Worm (Caenorhabditis elegans) whole organism, young adult: ENCODE data around the gene gphr-2.

Experiments
- D2030.7 ChIP-seq: fragments of 200-800 bp; sonication (Bioruptor generic); IDR thresholded peaks from 2 replicates; pipeline ENCODE4 v1.3.6; 2022; ENCODE audit warnings: missing genetic modification reagents, missing genetic modification characterization, missing compliant biosample characterization
- F10E7.11 ChIP-seq: sonication (generic microtip); optimal IDR thresholded peaks from 2 replicates; lab custom pipeline; 2017; ENCODE audit warnings: mild to moderate bottlenecking, missing genetic modification characterization, moderate library complexity, missing compliant biosample characterization
- F23B12.7 ChIP-seq: sonication (generic microtip); optimal IDR thresholded peaks from 2 replicates; lab custom pipeline; 2017; ENCODE audit warnings: missing genetic modification characterization, mild to moderate bottlenecking, missing compliant biosample characterization, antibody characterized with exemption, moderate library complexity; ENCODE audit not compliant: insufficient read depth
- F37B4.10 ChIP-seq: fragments of 200-800 bp; sonication (Bioruptor generic); IDR thresholded peaks from 2 replicates; pipeline ENCODE4 v1.3.6; 2022; ENCODE audit warnings: missing genetic modification characterization, missing compliant biosample characterization
- F57C9.4 ChIP-seq: sonication (generic microtip); optimal IDR thresholded peaks from 2 replicates; lab custom pipeline; 2017; ENCODE audit warnings: mild to moderate bottlenecking, missing genetic modification characterization, missing compliant biosample characterization
- T07F8.4 ChIP-seq: sonication (generic microtip); optimal IDR thresholded peaks from 2 replicates; lab custom pipeline; 2016; ENCODE audit warnings: mild to moderate bottlenecking, missing genetic modification characterization, moderate library complexity, missing compliant biosample characterization
- T26A5.8 ChIP-seq: sonication (generic microtip); optimal IDR thresholded peaks from 2 replicates; lab custom pipeline; 2016; ENCODE audit warnings: missing genetic modification characterization, missing compliant biosample characterization
- Y53F4B.3 ChIP-seq: fragments of 200-800 bp; sonication (Bioruptor generic); IDR thresholded peaks from 2 replicates; pipeline ENCODE4 v1.3.6; 2022; ENCODE audit warnings: missing genetic modification reagents, missing genetic modification characterization, missing compliant biosample characterization
- Y53G8AR.9 ChIP-seq: fragments of 200-800 bp; sonication (Bioruptor generic); conservative IDR thresholded peaks from 2 replicates; pipeline ENCODE4 v1.3.6; 2022; ENCODE audit warnings: missing genetic modification reagents, missing genetic modification characterization, missing compliant biosample characterization
- Y56A3A.18 ChIP-seq: fragments of 200-800 bp; sonication (Bioruptor generic); IDR thresholded peaks from 2 replicates; pipeline ENCODE4 v1.3.6; 2022; ENCODE audit warnings: missing genetic modification reagents, missing genetic modification characterization, missing compliant biosample characterization
- Y79H2A.3 ChIP-seq: fragments of 200-800 bp; sonication (Bioruptor generic); conservative IDR thresholded peaks from 2 replicates; pipeline ENCODE4 v1.3.6; 2022; ENCODE audit warnings: missing genetic modification reagents, missing genetic modification characterization, missing compliant biosample characterization
- ZK185.1 ChIP-seq: sonication (generic microtip); optimal IDR thresholded peaks from 2 replicates; lab custom pipeline; 2016; ENCODE audit warnings: mild to moderate bottlenecking, missing genetic modification characterization, missing compliant biosample characterization; ENCODE audit not compliant: poor library complexity, severe bottlenecking
- ama-1 ChIP-seq, 3 experiments: fragments of 150-350 bp in 1 of 3; sonication (generic microtip) in 2 of 3; optimal IDR thresholded peaks; 2 replicates each; lab custom pipeline; 2014 to 2018; ENCODE audit warnings: missing biosample characterization in 2 of 3, missing genetic modification characterization in 2 of 3, missing genetic modification reagents in 2 of 3
- aptf-3 ChIP-seq: fragments of 200-800 bp; sonication (Bioruptor generic); IDR thresholded peaks from 2 replicates; pipeline ENCODE4 v1.3.6; 2022; ENCODE audit warnings: missing genetic modification characterization, missing compliant biosample characterization
- attf-5 ChIP-seq: fragments of 200-800 bp; sonication (Bioruptor generic); optimal IDR thresholded peaks from 2 replicates; lab custom pipeline; 2018; ENCODE audit warnings: mild to moderate bottlenecking, missing genetic modification characterization, missing compliant biosample characterization
- cebp-1 ChIP-seq, 2 experiments: fragments of 200-800 bp in 1 of 2; sonication (Bioruptor generic) in 1 of 2; sonication (generic microtip) in 1 of 2; IDR thresholded peaks in 1 of 2; optimal IDR thresholded peaks in 1 of 2; 2 replicates each; pipeline versions ENCODE4 v1.3.6 to Lab custom; 2017 to 2022; ENCODE audit warnings: missing compliant biosample characterization in 2 of 2, missing genetic modification characterization in 2 of 2, mild to moderate bottlenecking in 1 of 2, missing genetic modification reagents in 1 of 2, moderate library complexity in 1 of 2
- ceh-100 ChIP-seq: fragments of 200-800 bp; sonication (Bioruptor generic); IDR thresholded peaks from 2 replicates; pipeline ENCODE4 v1.3.6; 2022; ENCODE audit warnings: missing genetic modification reagents, missing genetic modification characterization, missing compliant biosample characterization
- ceh-58 ChIP-seq: fragments of 200-800 bp; sonication (Bioruptor generic); IDR thresholded peaks from 2 replicates; pipeline ENCODE4 v1.3.6; 2022; ENCODE audit warnings: missing genetic modification characterization, missing compliant biosample characterization
- die-1 ChIP-seq: sonication (generic microtip); optimal IDR thresholded peaks from 2 replicates; lab custom pipeline; 2016; ENCODE audit warnings: missing genotype, mild to moderate bottlenecking, missing genetic modification characterization, missing compliant biosample characterization
- gei-17 ChIP-seq: fragments of 200-800 bp; sonication (Bioruptor generic); optimal IDR thresholded peaks from 2 replicates; lab custom pipeline; 2018; ENCODE audit warnings: mild to moderate bottlenecking, missing genetic modification characterization, missing compliant biosample characterization
- him-1 ChIP-seq: sonication (generic microtip); optimal IDR thresholded peaks from 2 replicates; lab custom pipeline; 2016; ENCODE audit warnings: missing genotype, missing genetic modification reagents, missing genetic modification characterization, missing compliant biosample characterization
- hsf-1 ChIP-seq: fragments of 200-800 bp; sonication (Bioruptor generic); IDR thresholded peaks from 2 replicates; pipeline ENCODE4 v1.3.6; 2022; ENCODE audit warnings: missing genetic modification reagents, missing genetic modification characterization, missing compliant biosample characterization
- let-526 ChIP-seq: fragments of 200-800 bp; sonication (Bioruptor generic); IDR thresholded peaks from 2 replicates; pipeline ENCODE4 v1.3.6; 2022; ENCODE audit warnings: missing genetic modification reagents, missing genetic modification characterization, missing compliant biosample characterization
- let-607 ChIP-seq, 2 experiments: fragments of 200-800 bp in 1 of 2; sonication (Bioruptor generic) in 1 of 2; sonication (generic microtip) in 1 of 2; optimal IDR thresholded peaks; 2 replicates each; lab custom pipeline; 2016 to 2018; ENCODE audit warnings: mild to moderate bottlenecking in 2 of 2, missing compliant biosample characterization in 2 of 2, missing genetic modification characterization in 2 of 2, moderate library complexity in 2 of 2, missing genotype in 1 of 2
- lin-40 ChIP-seq: sonication (generic microtip); optimal IDR thresholded peaks from 2 replicates; lab custom pipeline; 2016; ENCODE audit warnings: missing genetic modification characterization, mild to moderate bottlenecking, missing compliant biosample characterization, missing genotype, missing genetic modification reagents
- nfya-1 ChIP-seq: sonication (generic microtip); optimal IDR thresholded peaks from 2 replicates; lab custom pipeline; 2017; ENCODE audit warnings: antibody characterized with exemption, missing compliant biosample characterization, missing genetic modification characterization, borderline replicate concordance; ENCODE audit not compliant: insufficient read depth
- nfyb-1 ChIP-seq: fragments of 200-800 bp; sonication (Bioruptor generic); IDR thresholded peaks from 2 replicates; pipeline ENCODE4 v1.3.6; 2022; ENCODE audit warnings: missing genetic modification reagents, missing genetic modification characterization, missing compliant biosample characterization
- nhr-90 ChIP-seq: sonication (generic microtip); optimal IDR thresholded peaks from 2 replicates; lab custom pipeline; 2016; ENCODE audit warnings: missing genotype, mild to moderate bottlenecking, missing genetic modification characterization, missing compliant biosample characterization
- rcor-1 ChIP-seq: fragments of 200-800 bp; sonication (Bioruptor generic); IDR thresholded peaks from 2 replicates; pipeline ENCODE4 v1.3.6; 2022; ENCODE audit warnings: missing genetic modification reagents, missing genetic modification characterization, missing compliant biosample characterization
- repo-1 ChIP-seq: sonication (generic microtip); optimal IDR thresholded peaks from 2 replicates; lab custom pipeline; 2017; ENCODE audit warnings: mild to moderate bottlenecking, missing genetic modification characterization, missing compliant biosample characterization
- snpc-1.1 ChIP-seq: sonication (generic microtip); optimal IDR thresholded peaks from 2 replicates; lab custom pipeline; 2017; ENCODE audit warnings: missing genetic modification characterization, mild to moderate bottlenecking, missing compliant biosample characterization, antibody characterized with exemption, moderate library complexity, missing genotype, missing genetic modification reagents; ENCODE audit not compliant: insufficient read depth
- snpc-4 ChIP-seq, 5 experiments: fragments of 150-350 bp in 1 of 5; sonication (generic microtip) in 4 of 5; optimal IDR thresholded peaks; 2 replicates each; lab custom pipeline; 2014 to 2018; ENCODE audit warnings: missing genetic modification characterization in 5 of 5, missing biosample characterization in 3 of 5, antibody characterized with exemption in 2 of 5, mild to moderate bottlenecking in 2 of 5, missing compliant biosample characterization in 2 of 5, missing genotype in 2 of 5, moderate library complexity in 2 of 5, missing genetic modification reagents in 1 of 5
- tbp1 ChIP-seq: fragments of 200-800 bp; sonication (Bioruptor generic); optimal IDR thresholded peaks from 2 replicates; lab custom pipeline; 2018; ENCODE audit warnings: mild to moderate bottlenecking, missing genetic modification characterization, missing compliant biosample characterization
- unc-62 ChIP-seq: fragments of 150-350 bp; optimal IDR thresholded peaks from 2 replicates; lab custom pipeline; 2014; ENCODE audit warnings: missing biosample characterization, missing genetic modification reagents, missing genetic modification characterization
- ztf-25 ChIP-seq: fragments of 200-800 bp; sonication (Bioruptor generic); IDR thresholded peaks from 2 replicates; pipeline ENCODE4 v1.3.6; 2022; ENCODE audit warnings: missing genetic modification reagents, missing genetic modification characterization, missing compliant biosample characterization
- ztf-28 ChIP-seq: fragments of 200-800 bp; sonication (Bioruptor generic); IDR thresholded peaks from 2 replicates; pipeline ENCODE4 v1.3.6; 2022; ENCODE audit warnings: missing genetic modification reagents, missing genetic modification characterization, missing compliant biosample characterization
- ztf-3 ChIP-seq: fragments of 200-800 bp; sonication (Bioruptor generic); optimal IDR thresholded peaks from 2 replicates; lab custom pipeline; 2018; ENCODE audit warnings: mild to moderate bottlenecking, missing genetic modification characterization, missing compliant biosample characterization

The gphr-2 gene

DNA sequence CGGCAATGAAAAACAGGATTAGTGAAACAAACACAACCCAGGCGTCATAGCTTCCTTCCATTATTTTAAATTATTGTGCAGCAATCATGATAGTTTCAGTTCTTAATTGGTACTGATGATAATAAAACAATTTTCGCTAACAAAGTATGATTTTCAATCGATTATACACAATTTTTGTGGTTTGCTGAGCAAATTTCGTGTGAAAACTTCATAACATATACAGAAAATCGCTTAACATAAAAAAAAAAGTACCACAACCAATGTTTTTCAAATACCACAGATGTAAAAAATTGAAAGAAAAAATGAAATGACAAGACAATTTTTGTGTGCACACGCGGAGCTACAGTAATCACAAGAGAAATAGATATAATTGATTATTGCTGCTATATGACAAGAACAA, at the start of gene gphr-2:
Gene gphr-2, minus strand, starts transcription at position 101 of the 400 bp plus-strand sequence.
- no peak for TF ChIP-seq ztf-25
- no peak for TF ChIP-seq ceh-58 (GFP tag; lab: Robert Waterston, UW)
- no peak for TF ChIP-seq D2030.7 (GFP tag; lab: Robert Waterston, UW)
- no peak for TF ChIP-seq F57C9.4 (tag; lab: Kevin White, UChicago)
- no peak for TF ChIP-seq hsf-1 (GFP tag; lab: Robert Waterston, UW)
- TF ChIP-seq rcor-1 (GFP tag; lab: Robert Waterston, UW), result no peak
- no peak for TF ChIP-seq Y79H2A.3 (GFP tag; lab: Robert Waterston, UW)
- no peak for TF ChIP-seq T26A5.8
- TF ChIP-seq F10E7.11 (tag; lab: Kevin White, UChicago), result no peak
- TF ChIP-seq ceh-100 (GFP tag; lab: Robert Waterston, UW), result no peak
- TF ChIP-seq him-1 (tag; lab: Kevin White, UChicago), result no peak
- TF ChIP-seq ZK185.1 (tag; lab: Kevin White, UChicago), result no peak
- TF ChIP-seq let-526, result no peak
- no peak for TF ChIP-seq aptf-3
- no peak for TF ChIP-seq T07F8.4 (tag; lab: Kevin White, UChicago)
- TF ChIP-seq, all 124 proteins: peak for 0

DNA sequence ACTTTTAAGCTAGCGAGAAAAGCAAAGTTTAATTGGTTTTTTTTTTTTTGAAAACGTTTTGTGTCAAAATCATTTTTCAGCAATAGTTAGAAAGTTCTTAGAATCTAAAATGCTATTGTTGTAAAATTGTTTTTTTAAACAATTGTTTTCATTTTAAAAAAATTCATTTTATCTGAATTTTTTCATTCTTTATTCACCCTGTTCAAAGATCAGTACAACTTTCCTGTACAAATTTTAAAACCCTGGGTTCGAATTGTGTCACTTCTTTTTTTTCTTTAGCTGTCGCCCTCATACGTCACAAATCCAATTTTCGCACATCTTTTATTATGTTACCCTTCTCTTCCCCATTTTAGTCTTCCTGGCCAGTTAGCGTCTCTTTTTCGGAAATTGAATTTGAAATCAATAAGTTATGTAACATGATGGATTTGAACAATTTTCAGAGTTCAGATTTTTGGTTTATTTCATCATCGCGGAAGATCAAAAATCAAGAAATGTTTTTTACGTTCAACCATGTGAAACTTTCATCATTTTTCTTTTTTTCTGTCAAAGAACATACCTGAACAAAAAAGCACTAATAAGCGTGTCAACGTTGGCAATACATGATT, 49.2 kb upstream of the gphr-2 start:
- TF ChIP-seq ztf-3 (GFP tag; lab: Kevin White, UChicago) (no peak), lin-40 (peak; percentile 42), cebp-1 (GFP tag; IDR thresholded peaks at IDR 0.05; lab: Robert Waterston, UW) (no peak), cebp-1 (tag; optimal IDR thresholded peaks at IDR 0.05; lab: Kevin White, UChicago) (peak; percentile 73), Y53G8AR.9 (no peak), let-607 (tag; optimal IDR thresholded peaks at IDR 0.05; lab: Kevin White, UChicago) (no peak), nfya-1 (tag; lab: Kevin White, UChicago) (no peak)

DNA sequence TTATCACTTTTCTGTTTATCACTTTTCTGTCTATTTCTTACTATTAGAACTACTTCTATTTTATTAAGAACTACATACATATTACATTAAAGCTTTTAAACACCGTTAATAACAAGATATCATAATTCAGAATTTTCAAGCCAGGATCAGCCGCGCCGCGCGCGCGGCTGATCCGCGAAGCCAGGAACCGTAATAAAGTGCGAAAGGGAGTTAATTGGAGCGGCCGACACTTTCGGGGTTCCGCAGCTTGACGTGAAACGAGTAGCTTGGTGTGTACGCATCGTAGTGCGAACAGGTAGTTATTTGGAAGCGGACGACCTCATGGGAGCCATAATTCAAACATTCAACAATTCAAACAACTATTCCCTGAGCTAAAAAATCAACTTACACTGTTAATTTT, 47.5 kb upstream of the gphr-2 start:
- TF ChIP-seq unc-62 (GFP tag; lab: Kevin White, UChicago), result no peak
- TF ChIP-seq snpc-1.1, result peak; percentile 31
- TF ChIP-seq snpc-4 (GFP tag; optimal IDR thresholded peaks at IDR 0.05; lab: Kevin White, UChicago), result peak; percentile 7
- TF ChIP-seq snpc-4 (tag; optimal IDR thresholded peaks at IDR 0.05; lab: Kevin White, UChicago), result peak in 2 of 4 experiments; percentile 55 to 73
- no peak for TF ChIP-seq F57C9.4 (tag; lab: Kevin White, UChicago)

DNA sequence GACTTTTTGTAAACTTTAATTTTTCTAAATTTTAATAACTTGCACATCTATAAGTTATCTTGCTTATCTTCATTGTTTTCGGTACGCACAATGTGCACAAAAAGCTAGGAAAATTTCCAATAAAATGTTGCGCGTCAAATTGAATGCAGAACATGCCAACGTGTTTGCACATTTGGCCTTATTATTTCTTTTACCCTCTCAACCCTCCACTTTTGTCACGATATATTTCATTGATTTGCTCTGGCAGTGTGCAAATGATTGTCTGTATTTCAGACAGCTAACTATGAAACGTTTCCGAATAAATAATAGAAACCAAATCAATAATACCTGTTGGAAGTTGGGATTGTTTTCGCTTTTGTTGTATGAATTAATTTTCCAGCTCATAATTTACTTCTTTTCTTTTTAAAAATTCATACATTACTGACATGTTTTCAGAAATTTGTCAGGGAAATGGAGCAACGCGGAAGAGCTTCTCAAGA, 42.2 kb upstream of the gphr-2 start, which contains the start of gene wdr-5.2:
Gene wdr-5.2, plus strand, starts transcription at position 429 of the 479 bp plus-strand sequence.
- no peak for TF ChIP-seq Y53G8AR.9
- TF ChIP-seq attf-5 (GFP tag; lab: Kevin White, UChicago), result peak; percentile 37

DNA sequence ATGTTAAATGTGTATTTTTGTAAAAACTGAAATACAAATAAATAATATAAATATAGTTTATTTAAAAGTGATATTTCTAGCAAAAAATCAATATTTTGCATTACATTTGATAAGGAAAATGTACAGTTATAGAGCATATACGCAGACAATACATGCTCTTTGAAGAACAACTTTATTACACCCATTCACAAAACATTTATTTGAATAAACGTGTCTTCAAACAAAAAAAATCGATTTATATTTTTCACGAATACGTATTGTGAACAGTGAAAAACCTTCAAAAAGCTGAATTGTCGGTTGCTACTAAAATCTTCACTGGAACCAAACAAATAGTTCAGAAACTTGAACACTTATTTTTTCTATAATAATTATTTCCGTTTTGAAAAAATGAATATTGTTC, 40.0 kb upstream of the gphr-2 start, which contains the start of gene K04G11.3:
Gene K04G11.3, minus strand, starts transcription at position 101 of the 400 bp plus-strand sequence.
- TF ChIP-seq ama-1 (optimal IDR thresholded peaks at IDR 0.05; lab: Kevin White, UChicago) (no peak), ama-1 (GFP tag; optimal IDR thresholded peaks at IDR 0.05; lab: Kevin White, UChicago) (no peak), gei-17 (GFP tag; lab: Kevin White, UChicago) (no peak), tbp1 (GFP tag; lab: Kevin White, UChicago) (no peak), die-1 (tag; lab: Kevin White, UChicago) (no peak), F37B4.10 (no peak), nfya-1 (tag; lab: Kevin White, UChicago) (no peak), nhr-90 (tag; lab: Kevin White, UChicago) (no peak), Y56A3A.18 (GFP tag; lab: Robert Waterston, UW) (no peak), ztf-28 (GFP tag; lab: Robert Waterston, UW) (no peak), repo-1 (tag; lab: Kevin White, UChicago) (no peak), F23B12.7 (tag; lab: Kevin White, UChicago) (no peak), nfyb-1 (GFP tag; lab: Robert Waterston, UW) (no peak), Y53F4B.3 (GFP tag; lab: Robert Waterston, UW) (no peak)
- TF ChIP-seq, all 124 proteins: peak for 0
